Fruit fly (Drosophila melanogaster) S2 (cell line): ENCODE data around the gene Acbp5.

Source experiments
- CG8478 ChIP-seq: fragments of >200 bp; optimal IDR thresholded peaks from 2 replicates; lab custom pipeline; 2018
- CTCF ChIP-seq, 2 experiments: fragments of >200 bp; optimal IDR thresholded peaks; 2 replicates each; lab custom pipeline; 2018

DNA sequence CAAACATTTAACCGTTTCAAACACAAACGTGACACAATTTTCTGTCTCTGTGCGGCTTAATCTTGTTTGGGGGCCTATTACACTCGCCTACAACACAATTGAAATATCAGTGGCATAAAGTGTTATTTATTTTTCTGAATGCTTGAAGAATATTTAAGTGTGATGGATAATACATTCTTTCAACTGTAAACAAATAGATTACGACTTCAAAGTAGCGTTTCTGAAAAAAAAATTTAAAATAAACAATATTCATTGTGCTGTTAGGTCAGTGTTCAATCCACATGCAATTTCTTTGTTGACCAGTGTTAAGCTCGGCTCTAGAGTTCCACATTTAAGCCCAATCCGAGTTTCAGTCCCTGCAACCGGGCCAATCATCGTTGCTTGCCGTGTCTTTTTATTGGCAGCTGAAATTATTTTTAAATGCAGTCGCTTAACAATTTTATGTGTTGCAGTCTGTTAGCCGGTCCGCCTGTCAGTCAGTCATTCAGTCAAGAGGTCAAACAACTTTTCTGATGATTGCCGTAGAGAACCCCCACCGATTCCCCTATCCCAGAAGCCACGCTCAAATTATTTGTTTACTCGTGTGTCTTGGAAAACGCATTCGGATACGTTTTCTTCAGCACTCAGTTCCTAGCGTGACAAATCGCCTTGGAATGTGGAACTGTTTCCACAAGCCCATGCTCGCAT is 15.2 kb downstream of the Acbp5 start:
- no peak for TF ChIP-seq CG8478 (lab: Kevin White, UChicago)
- TF ChIP-seq CTCF (optimal IDR thresholded peaks at IDR 0.05; lab: Kevin White, UChicago) = no peak
